Fruit fly (Drosophila melanogaster) whole organism, prepupa: ENCODE results near the gene CG43135.

ENCODE experiments used
- CG10669 ChIP-seq: fragments of 200-800 bp; sonication (Bioruptor generic); optimal IDR thresholded peaks from 3 replicates; lab custom pipeline; 2018; ENCODE audit warnings: missing biosample characterization, mild to moderate bottlenecking, missing genetic modification characterization, moderate library complexity
- CG11294 ChIP-seq: fragments of 200-800 bp; sonication (Bioruptor generic); IDR thresholded peaks from 2 replicates; pipeline ENCODE4 v1.3.6; 2022; ENCODE audit warnings: missing biosample characterization, missing genetic modification characterization
- CG15336 ChIP-seq: fragments of 200-800 bp; sonication (Bioruptor generic); IDR thresholded peaks from 2 replicates; pipeline ENCODE4 v1.3.6; 2022; ENCODE audit warnings: missing biosample characterization, missing genetic modification characterization
- CG1621 ChIP-seq: fragments of 200-800 bp; sonication (Bioruptor generic); optimal IDR thresholded peaks from 3 replicates; lab custom pipeline; 2018; ENCODE audit warnings: missing biosample characterization, mild to moderate bottlenecking, missing genetic modification characterization
- CG31627 ChIP-seq: fragments of 200-800 bp; sonication (Bioruptor generic); optimal IDR thresholded peaks from 3 replicates; lab custom pipeline; 2016; ENCODE audit warnings: missing biosample characterization, missing genetic modification characterization
- CG34406 ChIP-seq: fragments of 200-800 bp; sonication (Bioruptor generic); optimal IDR thresholded peaks from 3 replicates; lab custom pipeline; 2016; ENCODE audit warnings: missing biosample characterization, missing genetic modification characterization
- CG3919 ChIP-seq: fragments of 200-800 bp; sonication (Bioruptor generic); optimal IDR thresholded peaks from 3 replicates; lab custom pipeline; 2016; ENCODE audit warnings: missing biosample characterization, missing genetic modification characterization
- CG6163 ChIP-seq: fragments of 200-800 bp; sonication (Bioruptor generic); IDR thresholded peaks from 3 replicates; pipeline ENCODE4 v1.3.6; 2022; ENCODE audit warnings: missing biosample characterization, missing genetic modification characterization
- CG6276 ChIP-seq: fragments of 200-800 bp; sonication (Bioruptor generic); optimal IDR thresholded peaks from 2 replicates; lab custom pipeline; 2017; ENCODE audit warnings: missing biosample characterization, mild to moderate bottlenecking, missing genetic modification characterization
- CG6854 ChIP-seq: fragments of 200-800 bp; sonication (Bioruptor generic); optimal IDR thresholded peaks from 2 replicates; lab custom pipeline; 2017; ENCODE audit warnings: missing biosample characterization, mild to moderate bottlenecking, missing genetic modification characterization
- CG7368 ChIP-seq: fragments of 200-800 bp; sonication (Bioruptor generic); optimal IDR thresholded peaks from 3 replicates; lab custom pipeline; 2016; ENCODE audit warnings: missing biosample characterization, missing genetic modification characterization
- CG9139 ChIP-seq: fragments of 200-800 bp; sonication (Bioruptor generic); optimal IDR thresholded peaks from 3 replicates; lab custom pipeline; 2017; ENCODE audit warnings: missing biosample characterization, mild to moderate bottlenecking, missing genetic modification characterization
- Eip75B ChIP-seq: fragments of 200-800 bp; sonication (Bioruptor generic); optimal IDR thresholded peaks from 3 replicates; lab custom pipeline; 2016; ENCODE audit warnings: missing biosample characterization, missing genetic modification characterization
- Eip93F ChIP-seq: fragments of 200-800 bp; sonication (Bioruptor generic); optimal IDR thresholded peaks from 2 replicates; lab custom pipeline; 2016; ENCODE audit warnings: missing biosample characterization, mild to moderate bottlenecking, missing genetic modification characterization
- Ets21C ChIP-seq: fragments of 200-800 bp; sonication (Bioruptor generic); optimal IDR thresholded peaks from 3 replicates; lab custom pipeline; 2016; ENCODE audit warnings: missing biosample characterization, missing genetic modification characterization
- Ets96B ChIP-seq: fragments of 200-800 bp; optimal IDR thresholded peaks from 2 replicates; lab custom pipeline; 2019; ENCODE audit warnings: missing biosample characterization, mild to moderate bottlenecking, missing genetic modification characterization, moderate library complexity
- Gug ChIP-seq: fragments of 200-800 bp; sonication (Bioruptor generic); IDR thresholded peaks from 2 replicates; pipeline ENCODE4 v1.3.6; 2022; ENCODE audit warnings: missing biosample characterization, missing genetic modification characterization
- Hr38 ChIP-seq: sonication (Bioruptor generic); optimal IDR thresholded peaks from 2 replicates; lab custom pipeline; 2016; ENCODE audit warnings: missing biosample characterization, missing genetic modification characterization
- Hr39 ChIP-seq: fragments of 200-800 bp; sonication (Bioruptor generic); optimal IDR thresholded peaks from 2 replicates; lab custom pipeline; 2016; ENCODE audit warnings: missing biosample characterization, missing genetic modification characterization
- Hr4 ChIP-seq: fragments of 200-800 bp; sonication (Bioruptor generic); optimal IDR thresholded peaks from 3 replicates; lab custom pipeline; 2016; ENCODE audit warnings: missing biosample characterization, missing genetic modification characterization
- Lpt ChIP-seq: fragments of 200-800 bp; sonication (Bioruptor generic); optimal IDR thresholded peaks from 3 replicates; lab custom pipeline; 2016; ENCODE audit warnings: missing biosample characterization, missing genetic modification characterization
- Met ChIP-seq: fragments of 200-800 bp; sonication (Bioruptor generic); optimal IDR thresholded peaks from 3 replicates; lab custom pipeline; 2016; ENCODE audit warnings: missing biosample characterization, missing genetic modification characterization
- OdsH ChIP-seq: fragments of 200-800 bp; sonication (Bioruptor generic); optimal IDR thresholded peaks from 3 replicates; lab custom pipeline; 2016; ENCODE audit warnings: missing biosample characterization, missing genetic modification characterization
- Sox14 ChIP-seq: fragments of 200-800 bp; sonication (Bioruptor generic); optimal IDR thresholded peaks from 3 replicates; lab custom pipeline; 2016; ENCODE audit warnings: missing biosample characterization, missing genetic modification characterization
- Sox15 ChIP-seq: fragments of 200-800 bp; sonication (Bioruptor generic); optimal IDR thresholded peaks from 3 replicates; lab custom pipeline; 2016; ENCODE audit warnings: missing biosample characterization, missing genetic modification characterization
- dac ChIP-seq: fragments of 200-800 bp; sonication (Bioruptor generic); optimal IDR thresholded peaks from 2 replicates; lab custom pipeline; 2017; ENCODE audit warnings: missing biosample characterization, mild to moderate bottlenecking, missing genetic modification characterization
- dsx ChIP-seq: fragments of 200-800 bp; optimal IDR thresholded peaks from 3 replicates; lab custom pipeline; 2019; ENCODE audit warnings: missing biosample characterization, mild to moderate bottlenecking, missing genetic modification characterization, moderate library complexity; ENCODE audit not compliant: poor library complexity, severe bottlenecking
- eg ChIP-seq: fragments of 200-800 bp; sonication (Bioruptor generic); IDR thresholded peaks from 3 replicates; pipeline ENCODE4 v1.3.6; 2022; ENCODE audit warnings: missing biosample characterization, missing genetic modification characterization
- esn ChIP-seq: fragments of 200-800 bp; sonication (Bioruptor generic); optimal IDR thresholded peaks from 2 replicates; lab custom pipeline; 2016; ENCODE audit warnings: missing biosample characterization, mild to moderate bottlenecking, missing genetic modification characterization, moderate library complexity
- fd59A ChIP-seq: fragments of 200-800 bp; sonication (Bioruptor generic); optimal IDR thresholded peaks from 2 replicates; lab custom pipeline; 2017; ENCODE audit warnings: missing biosample characterization, mild to moderate bottlenecking, missing genetic modification characterization, missing genetic modification reagents
- fd85E ChIP-seq: fragments of 200-800 bp; sonication (Bioruptor generic); optimal IDR thresholded peaks from 3 replicates; lab custom pipeline; 2016; ENCODE audit warnings: missing biosample characterization, missing genetic modification characterization
- fkh ChIP-seq: fragments of 200-800 bp; sonication (Bioruptor generic); optimal IDR thresholded peaks from 3 replicates; lab custom pipeline; 2017; ENCODE audit warnings: missing biosample characterization, mild to moderate bottlenecking, missing genetic modification characterization, moderate library complexity
- net ChIP-seq: fragments of 200-800 bp; sonication (Bioruptor generic); optimal IDR thresholded peaks from 3 replicates; lab custom pipeline; 2016; ENCODE audit warnings: missing biosample characterization, missing genetic modification characterization
- pdm3 ChIP-seq: fragments of 200-800 bp; sonication (Bioruptor generic); optimal IDR thresholded peaks from 3 replicates; lab custom pipeline; 2016; ENCODE audit warnings: missing biosample characterization, missing genetic modification characterization
- salr ChIP-seq, 2 experiments: fragments of 200-800 bp; sonication (Bioruptor generic); optimal IDR thresholded peaks; 3 replicates each; lab custom pipeline; 2016 to 2018; ENCODE audit warnings: missing biosample characterization in 2 of 2, missing genetic modification characterization in 2 of 2, mild to moderate bottlenecking in 1 of 2
- spab ChIP-seq: fragments of 200-800 bp; sonication (Bioruptor generic); optimal IDR thresholded peaks from 2 replicates; lab custom pipeline; 2017; ENCODE audit warnings: missing biosample characterization, mild to moderate bottlenecking, missing genetic modification characterization, missing genetic modification reagents
- ss ChIP-seq, 2 experiments: fragments of 200-800 bp; sonication (Bioruptor generic); optimal IDR thresholded peaks; 2 replicates in 1 of 2; 3 replicates in 1 of 2; lab custom pipeline; 2017 to 2018; ENCODE audit warnings: mild to moderate bottlenecking in 2 of 2, missing biosample characterization in 2 of 2, missing genetic modification characterization in 2 of 2, moderate library complexity in 1 of 2
- svp ChIP-seq: fragments of 200-800 bp; sonication (Bioruptor generic); peaks from one replicate; lab custom pipeline; 2016; ENCODE audit warnings: missing biosample characterization, missing genetic modification characterization
- topi ChIP-seq: fragments of 200-800 bp; sonication (Bioruptor generic); optimal IDR thresholded peaks from 3 replicates; lab custom pipeline; 2016; ENCODE audit warnings: missing biosample characterization, missing genetic modification characterization
- vri ChIP-seq: fragments of 200-800 bp; sonication (Bioruptor generic); optimal IDR thresholded peaks from 3 replicates; lab custom pipeline; 2016; ENCODE audit warnings: missing biosample characterization, mild to moderate bottlenecking, missing genetic modification characterization

The CG43135 gene

DNA sequence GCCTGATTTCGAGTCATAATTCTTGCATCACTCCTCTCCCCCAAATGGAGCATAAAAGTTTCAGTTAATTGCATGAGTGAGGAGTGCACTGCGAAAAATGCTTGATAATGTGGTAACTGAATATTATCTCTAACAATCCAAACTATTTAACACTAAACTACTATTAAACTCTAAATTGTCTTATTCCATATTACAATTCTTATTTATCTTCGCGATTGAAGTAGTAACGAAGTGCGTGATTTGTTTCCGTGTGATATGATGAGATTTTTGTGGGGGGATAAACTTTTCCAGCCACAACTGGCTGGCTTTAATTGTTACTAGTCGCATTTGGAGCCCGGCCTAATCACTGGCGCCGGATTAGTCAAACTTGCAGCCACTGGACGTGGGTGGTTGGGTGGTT lies 16.1 kb downstream of the CG43135 start (continued):
- TF ChIP-seq CG34406 (GFP tag; lab: Kevin White, UChicago) (no peak), fd85E (GFP tag; lab: Kevin White, UChicago) (no peak), svp (GFP tag; lab: Kevin White, UChicago) (no peak), Eip93F (GFP tag; lab: Kevin White, UChicago) (no peak), ss (GFP tag; optimal IDR thresholded peaks at IDR 0.05; lab: Kevin White, UChicago) (peak; percentile 15 to 50), CG7368 (GFP tag; lab: Kevin White, UChicago) (no peak), dsx (GFP tag; lab: Kevin White, UChicago) (no peak), CG6276 (peak; percentile 43), CG1621 (no peak), CG31627 (no peak), Gug (GFP tag; lab: Robert Waterston, UW) (peak; percentile 58; the same call in 1 of the 2 replicates), Met (GFP tag; lab: Kevin White, UChicago) (no peak), Lpt (peak; percentile 23), vri (GFP tag; lab: Kevin White, UChicago) (no peak), dac (peak; percentile 34), CG10669 (peak; percentile 22), CG11294 (GFP tag; lab: Robert Waterston, UW) (peak; percentile 59; the same call in 1 of the 2 replicates), CG6854 (GFP tag; lab: Kevin White, UChicago) (no peak), OdsH (GFP tag; lab: Kevin White, UChicago) (peak; percentile 49), Hr39 (no peak), pdm3 (GFP tag; lab: Kevin White, UChicago) (peak; percentile 60), Hr4 (GFP tag; lab: Kevin White, UChicago) (peak; percentile 73), fkh (no peak), CG9139 (GFP tag; lab: Kevin White, UChicago) (no peak), eg (peak; percentile 81), Ets96B (tag; lab: Kevin White, UChicago) (no peak), Sox14 (GFP tag; lab: Kevin White, UChicago) (peak; percentile 6), CG15336 (GFP tag; lab: Robert Waterston, UW) (peak; percentile 69), CG3919 (GFP tag; lab: Kevin White, UChicago) (peak; percentile 30), CG6163 (peak; percentile 71; the same call in 2 of the 3 replicates), salr (GFP tag; optimal IDR thresholded peaks at IDR 0.05; lab: Kevin White, UChicago) (peak in 1 of 2 experiments; percentile 10), topi (GFP tag; lab: Kevin White, UChicago) (no peak), esn (GFP tag; lab: Kevin White, UChicago) (no peak), Hr38 (GFP tag; lab: Kevin White, UChicago) (no peak), Ets21C (no peak)

DNA sequence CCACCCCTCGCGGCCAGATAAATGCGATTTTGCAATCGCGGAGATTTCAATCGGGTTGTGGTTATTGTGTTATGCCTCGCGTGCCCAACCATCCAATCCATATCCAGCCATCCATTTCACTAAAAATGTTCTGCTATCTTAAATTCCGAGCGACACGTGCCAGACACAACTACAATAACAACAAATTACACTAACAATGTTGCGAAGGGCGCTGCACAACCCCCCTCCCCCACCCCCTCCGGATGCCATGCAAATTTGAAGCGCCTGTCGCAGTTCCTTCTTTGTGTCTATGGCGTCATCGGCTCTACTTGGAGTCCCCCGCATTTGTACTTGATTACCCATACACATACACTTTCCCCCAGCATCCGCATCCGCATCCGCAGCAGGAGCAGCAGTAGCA lies 17.1 kb downstream of the CG43135 start:
- no peak for TF ChIP-seq CG9139 (GFP tag; lab: Kevin White, UChicago)
- no peak for TF ChIP-seq Hr38 (GFP tag; lab: Kevin White, UChicago)
- TF ChIP-seq spab, result no peak
- no peak for TF ChIP-seq net (GFP tag; lab: Kevin White, UChicago)
- TF ChIP-seq Eip75B (GFP tag; lab: Kevin White, UChicago), result no peak
- no peak for TF ChIP-seq CG1621
- TF ChIP-seq Gug (GFP tag; lab: Robert Waterston, UW), result no peak
- TF ChIP-seq dac, result no peak

DNA sequence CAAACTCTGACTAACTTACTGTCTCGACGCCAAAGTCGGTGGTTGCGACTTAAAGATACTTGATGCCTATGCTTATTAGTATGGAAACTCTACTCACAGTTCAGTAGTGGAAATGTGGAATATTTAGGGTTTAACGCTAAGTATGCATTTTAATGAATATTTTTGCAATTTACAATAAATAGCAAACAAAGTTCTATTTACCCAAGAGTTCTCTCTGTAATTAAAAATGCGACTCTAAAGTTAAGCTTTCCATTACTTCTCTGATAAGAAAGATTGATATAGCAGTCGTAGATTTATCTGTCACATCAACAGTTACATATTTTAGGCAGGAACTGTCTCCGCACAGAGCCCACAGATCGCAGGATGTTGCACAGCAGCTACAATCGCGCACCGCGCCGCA lies 17.6 kb downstream of the CG43135 start, which contains the start of gene CG12691:
Gene CG12691 (plus strand): TSS at position 301 of the 400 bp plus-strand sequence.
- TF ChIP-seq CG1621 (no peak), fd85E (GFP tag; lab: Kevin White, UChicago) (no peak), fd59A (GFP tag; lab: Kevin White, UChicago) (no peak), Met (GFP tag; lab: Kevin White, UChicago) (no peak), CG6854 (GFP tag; lab: Kevin White, UChicago) (no peak), Sox15 (no peak), svp (GFP tag; lab: Kevin White, UChicago) (no peak), salr (GFP tag; optimal IDR thresholded peaks at IDR 0.05; lab: Kevin White, UChicago) (no peak), CG34406 (GFP tag; lab: Kevin White, UChicago) (no peak), CG9139 (GFP tag; lab: Kevin White, UChicago) (no peak)
- TF ChIP-seq, all 60 proteins: peak for 0
